Worm (Caenorhabditis elegans) whole organism, L1 larva: ENCODE results near the gene srw-134.

Source experiments
- ces-1 ChIP-seq: fragments of 150-350 bp; optimal IDR thresholded peaks from 2 replicates; lab custom pipeline; 2014; ENCODE audit warnings: missing biosample characterization, missing genetic modification reagents, missing genetic modification characterization
- dsc-1 ChIP-seq: sonication (generic microtip); optimal IDR thresholded peaks from 2 replicates; lab custom pipeline; 2016; ENCODE audit warnings: mild to moderate bottlenecking, missing genetic modification characterization, missing compliant biosample characterization
- egl-27 ChIP-seq, 2 experiments: fragments of 150-350 bp in 1 of 2; sonication (generic microtip); optimal IDR thresholded peaks; 3 replicates each; lab custom pipeline; 2017 to 2018; ENCODE audit warnings: missing biosample characterization in 2 of 2, missing genetic modification characterization in 2 of 2, missing genetic modification reagents in 2 of 2
- fos-1 ChIP-seq: fragments of 150-350 bp; optimal IDR thresholded peaks from 2 replicates; lab custom pipeline; 2014; ENCODE audit warnings: missing biosample characterization, missing genetic modification characterization
- jun-1 ChIP-seq: fragments of 150-350 bp; optimal IDR thresholded peaks from 2 replicates; lab custom pipeline; 2014; ENCODE audit warnings: missing biosample characterization, missing genetic modification reagents, missing genetic modification characterization
- mep-1 ChIP-seq: fragments of 150-350 bp; optimal IDR thresholded peaks from 2 replicates; lab custom pipeline; 2014; ENCODE audit warnings: missing biosample characterization, missing genetic modification characterization
- nhr-76 ChIP-seq: sonication (generic microtip); optimal IDR thresholded peaks from 2 replicates; lab custom pipeline; 2017; ENCODE audit warnings: missing biosample characterization, missing genetic modification characterization
- skn-1 ChIP-seq: fragments of 150-350 bp; optimal IDR thresholded peaks from 2 replicates; lab custom pipeline; 2014; ENCODE audit warnings: missing biosample characterization, missing genetic modification characterization
- snpc-4 ChIP-seq: fragments of 150-350 bp; optimal IDR thresholded peaks from 2 replicates; lab custom pipeline; 2014; ENCODE audit warnings: missing biosample characterization, missing genetic modification characterization

DNA sequence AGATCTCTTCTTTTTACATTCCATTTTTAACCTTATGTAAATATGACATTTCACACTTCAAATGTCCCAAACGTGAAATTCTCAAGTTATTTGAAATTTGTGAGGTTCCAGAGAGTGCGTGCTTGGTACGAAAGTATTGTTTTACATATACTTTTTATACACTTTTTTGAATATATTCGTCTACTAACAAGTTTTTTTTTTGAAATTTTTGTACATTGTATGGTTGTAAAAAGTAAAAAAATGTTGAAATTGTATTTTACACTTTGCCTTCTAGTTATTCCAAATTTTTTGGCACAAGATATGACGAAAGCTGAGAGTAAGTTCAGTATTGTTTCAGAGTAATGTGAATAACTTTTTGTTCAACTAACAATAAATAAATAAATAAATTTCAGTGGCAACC lies 22.3 kb upstream of the srw-134 start, which contains the start of gene lgc-1:
- TF ChIP-seq skn-1 (tag; lab: Kevin White, UChicago) (no peak), dsc-1 (tag; lab: Kevin White, UChicago) (no peak), nhr-76 (tag; lab: Kevin White, UChicago) (no peak), ces-1 (no peak), mep-1 (tag; lab: Kevin White, UChicago) (no peak), egl-27 (tag; optimal IDR thresholded peaks at IDR 0.05; lab: Kevin White, UChicago) (no peak), fos-1 (tag; lab: Kevin White, UChicago) (no peak), snpc-4 (no peak), jun-1 (no peak)
